Fruit fly (Drosophila melanogaster): ENCODE results near the gene CG14005.

dm6 chr2L:5805091-5805817, 3.5 kb upstream of the CG14005 start, which contains the start of gene CG11034:
- TF ChIP-seq gl (tag; optimal IDR thresholded peaks at IDR 0.05) (no peak), Pif1A (GFP tag; optimal IDR thresholded peaks at IDR 0.05) (no peak), CG17806 (tag; optimal IDR thresholded peaks at IDR 0.05) (no peak), fd96Ca (GFP tag; IDR thresholded peaks at IDR 0.05) (no peak), CG8301 (tag; optimal IDR thresholded peaks at IDR 0.05) (no peak), CG9948 (tag; optimal IDR thresholded peaks at IDR 0.05) (no peak)
